Worm (Caenorhabditis elegans) whole organism, L1 larva: ENCODE results near the gene C55A6.6.

Experiments
- ama-1 ChIP-seq: fragments of 150-350 bp; optimal IDR thresholded peaks from 2 replicates; lab custom pipeline; 2014
- blmp-1 ChIP-seq: fragments of 150-350 bp; optimal IDR thresholded peaks from 2 replicates; lab custom pipeline; 2014; ENCODE audit warnings: missing biosample characterization, missing genetic modification characterization
- ceh-82 ChIP-seq, 3 experiments: fragments of 150-350 bp in 1 of 3; sonication (generic microtip) in 2 of 3; optimal IDR thresholded peaks; 2 replicates each; lab custom pipeline; 2014 to 2017; ENCODE audit warnings: missing biosample characterization in 3 of 3, missing genetic modification characterization in 3 of 3
- ceh-88 ChIP-seq: fragments of 200-800 bp; sonication (Bioruptor generic); IDR thresholded peaks from 2 replicates; pipeline ENCODE4 v1.3.6; 2022; ENCODE audit warnings: missing genetic modification characterization, missing compliant biosample characterization
- ceh-90 ChIP-seq: sonication (generic microtip); optimal IDR thresholded peaks from 2 replicates; lab custom pipeline; 2016; ENCODE audit warnings: missing genetic modification characterization, missing compliant biosample characterization
- ces-1 ChIP-seq: fragments of 150-350 bp; optimal IDR thresholded peaks from 2 replicates; lab custom pipeline; 2014; ENCODE audit warnings: missing biosample characterization, missing genetic modification reagents, missing genetic modification characterization
- dpl-1 ChIP-seq, 3 experiments: fragments of 150-350 bp in 2 of 3; sonication (generic microtip) in 1 of 3; optimal IDR thresholded peaks; 2 replicates each; lab custom pipeline; 2014 to 2017; ENCODE audit warnings: missing biosample characterization in 3 of 3, missing genetic modification characterization in 3 of 3, missing genetic modification reagents in 3 of 3
- dsc-1 ChIP-seq: sonication (generic microtip); optimal IDR thresholded peaks from 2 replicates; lab custom pipeline; 2016; ENCODE audit warnings: mild to moderate bottlenecking, missing genetic modification characterization, missing compliant biosample characterization
- efl-1 ChIP-seq, 4 experiments: fragments of 150-350 bp; optimal IDR thresholded peaks in 3 of 4; peaks in 1 of 4; 1 replicate in 1 of 4; 2 replicates in 3 of 4; lab custom pipeline; 2014; ENCODE audit warnings: missing biosample characterization in 2 of 4, missing genetic modification characterization in 2 of 4, missing genetic modification reagents in 2 of 4
- egl-13 ChIP-seq: sonication (generic microtip); optimal IDR thresholded peaks from 2 replicates; lab custom pipeline; 2016; ENCODE audit warnings: missing genotype, missing genetic modification reagents, missing genetic modification characterization, missing compliant biosample characterization
- elt-2 ChIP-seq: sonication (generic microtip); optimal IDR thresholded peaks from 2 replicates; lab custom pipeline; 2016; ENCODE audit warnings: missing genetic modification characterization, mild to moderate bottlenecking, inconsistent platforms, missing compliant biosample characterization, missing genetic modification reagents
- elt-3 ChIP-seq, 6 experiments: fragments of 150-350 bp in 1 of 6; sonication (generic microtip); optimal IDR thresholded peaks; 2 replicates each; lab custom pipeline; 2017 to 2018; ENCODE audit warnings: missing biosample characterization in 6 of 6, missing genetic modification characterization in 6 of 6, inconsistent platforms in 1 of 6
- ets-5 ChIP-seq: fragments of 200-800 bp; sonication (Bioruptor generic); IDR thresholded peaks from 2 replicates; pipeline ENCODE4 v1.3.6; 2022; ENCODE audit warnings: missing genetic modification characterization, missing compliant biosample characterization
- fkh-10 ChIP-seq: sonication (generic microtip); optimal IDR thresholded peaks from 2 replicates; lab custom pipeline; 2017; ENCODE audit warnings: missing biosample characterization, missing genetic modification reagents, missing genetic modification characterization
- fkh-4 ChIP-seq: sonication (generic microtip); optimal IDR thresholded peaks from 2 replicates; lab custom pipeline; 2016; ENCODE audit warnings: missing compliant biosample characterization, missing genetic modification characterization, borderline replicate concordance
- fkh-8 ChIP-seq: sonication (generic microtip); optimal IDR thresholded peaks from 2 replicates; lab custom pipeline; 2016; ENCODE audit warnings: mild to moderate bottlenecking, missing genetic modification characterization, missing compliant biosample characterization
- fos-1 ChIP-seq: fragments of 150-350 bp; optimal IDR thresholded peaks from 2 replicates; lab custom pipeline; 2014; ENCODE audit warnings: missing biosample characterization, missing genetic modification characterization
- grh-1 ChIP-seq: fragments of 200-800 bp; sonication (Bioruptor generic); IDR thresholded peaks from 2 replicates; pipeline ENCODE4 v1.3.6; 2022; ENCODE audit warnings: missing genetic modification reagents, missing genetic modification characterization, missing compliant biosample characterization
- hlh-17 ChIP-seq: fragments of 200-800 bp; sonication (Bioruptor generic); optimal IDR thresholded peaks from 2 replicates; lab custom pipeline; 2018; ENCODE audit warnings: missing genetic modification characterization, mild to moderate bottlenecking, missing compliant biosample characterization, moderate library complexity, borderline replicate concordance
- hlh-4 ChIP-seq: sonication (generic microtip); optimal IDR thresholded peaks from 2 replicates; lab custom pipeline; 2016; ENCODE audit warnings: mild to moderate bottlenecking, missing genetic modification characterization, missing compliant biosample characterization
- isw-1 ChIP-seq: fragments of 200-800 bp; sonication (Bioruptor generic); IDR thresholded peaks from 2 replicates; pipeline ENCODE4 v1.3.6; 2022; ENCODE audit warnings: missing genetic modification characterization, missing compliant biosample characterization
- jun-1 ChIP-seq: fragments of 150-350 bp; optimal IDR thresholded peaks from 2 replicates; lab custom pipeline; 2014; ENCODE audit warnings: missing biosample characterization, missing genetic modification reagents, missing genetic modification characterization
- lin-13 ChIP-seq: fragments of 150-350 bp; optimal IDR thresholded peaks from 2 replicates; lab custom pipeline; 2014; ENCODE audit warnings: missing biosample characterization, missing genetic modification reagents, missing genetic modification characterization
- lir-3 ChIP-seq: sonication (generic microtip); optimal IDR thresholded peaks from 2 replicates; lab custom pipeline; 2016; ENCODE audit warnings: mild to moderate bottlenecking, missing genetic modification characterization, moderate library complexity, missing compliant biosample characterization; ENCODE audit not compliant: poor library complexity
- lsy-2 ChIP-seq, 2 experiments: fragments of 150-350 bp; optimal IDR thresholded peaks; 2 replicates each; lab custom pipeline; 2014; ENCODE audit warnings: missing biosample characterization in 2 of 2, missing genetic modification characterization in 2 of 2
- mab-9 ChIP-seq: fragments of 200-800 bp; sonication (Bioruptor generic); IDR thresholded peaks from 2 replicates; pipeline ENCODE4 v1.3.6; 2022; ENCODE audit warnings: missing genetic modification reagents, missing genetic modification characterization, missing compliant biosample characterization
- mdl-1 ChIP-seq, 2 experiments: fragments of 150-350 bp; optimal IDR thresholded peaks; 2 replicates each; lab custom pipeline; 2014 to 2017; ENCODE audit warnings: missing biosample characterization in 2 of 2, missing genetic modification characterization in 2 of 2, inconsistent platforms in 1 of 2
- mef-2 ChIP-seq: fragments of 150-350 bp; optimal IDR thresholded peaks from 2 replicates; lab custom pipeline; 2014; ENCODE audit warnings: missing biosample characterization, missing genetic modification characterization
- mep-1 ChIP-seq: fragments of 150-350 bp; optimal IDR thresholded peaks from 2 replicates; lab custom pipeline; 2014; ENCODE audit warnings: missing biosample characterization, missing genetic modification characterization
- nhr-19 ChIP-seq: fragments of 200-800 bp; sonication (Bioruptor generic); conservative IDR thresholded peaks from 2 replicates; pipeline ENCODE4 v1.3.6; 2022; ENCODE audit warnings: missing genetic modification characterization, missing compliant biosample characterization
- nhr-20 ChIP-seq: sonication (generic microtip); optimal IDR thresholded peaks from 2 replicates; lab custom pipeline; 2016; ENCODE audit warnings: mild to moderate bottlenecking, missing genetic modification characterization, missing compliant biosample characterization
- nhr-237 ChIP-seq: fragments of 150-350 bp; optimal IDR thresholded peaks from 2 replicates; lab custom pipeline; 2014; ENCODE audit warnings: missing biosample characterization, missing genetic modification characterization
- nhr-71 ChIP-seq: sonication (generic microtip); optimal IDR thresholded peaks from 2 replicates; lab custom pipeline; 2016; ENCODE audit warnings: mild to moderate bottlenecking, missing genetic modification characterization, moderate library complexity, missing compliant biosample characterization
- nhr-77 ChIP-seq: fragments of 150-350 bp; optimal IDR thresholded peaks from 2 replicates; lab custom pipeline; 2014; ENCODE audit warnings: missing biosample characterization, missing genetic modification characterization
- nhr-85 ChIP-seq: sonication (generic microtip); peaks from one replicate; lab custom pipeline; 2016; ENCODE audit warnings: missing genetic modification characterization, inconsistent platforms, missing compliant biosample characterization
- pqm-1 ChIP-seq: sonication (generic microtip); optimal IDR thresholded peaks from 3 replicates; lab custom pipeline; 2017; ENCODE audit warnings: missing biosample characterization, missing genetic modification characterization
- snu-23 ChIP-seq: sonication (generic microtip); optimal IDR thresholded peaks from 2 replicates; lab custom pipeline; 2016; ENCODE audit warnings: missing genetic modification characterization, missing compliant biosample characterization
- sptf-1 ChIP-seq: fragments of 150-350 bp; optimal IDR thresholded peaks from 2 replicates; lab custom pipeline; 2014; ENCODE audit warnings: missing biosample characterization, missing genetic modification characterization
- sup-37 ChIP-seq: fragments of 200-800 bp; sonication (Bioruptor generic); optimal IDR thresholded peaks from 2 replicates; lab custom pipeline; 2018; ENCODE audit warnings: mild to moderate bottlenecking, missing genetic modification characterization, missing compliant biosample characterization
- swsn-7 ChIP-seq: sonication (generic microtip); optimal IDR thresholded peaks from 2 replicates; lab custom pipeline; 2016; ENCODE audit warnings: missing genetic modification characterization, missing compliant biosample characterization
- tlp-1 ChIP-seq: fragments of 150-350 bp; optimal IDR thresholded peaks from 2 replicates; lab custom pipeline; 2014; ENCODE audit warnings: missing biosample characterization, missing genetic modification characterization
- unc-130 ChIP-seq: fragments of 150-350 bp; optimal IDR thresholded peaks from 2 replicates; lab custom pipeline; 2017; ENCODE audit warnings: missing biosample characterization, missing genetic modification characterization, inconsistent platforms
- unc-30 ChIP-seq: sonication (generic microtip); optimal IDR thresholded peaks from 2 replicates; lab custom pipeline; 2017; ENCODE audit warnings: missing biosample characterization, missing genetic modification characterization
- unc-62 ChIP-seq: fragments of 150-350 bp; optimal IDR thresholded peaks from 2 replicates; lab custom pipeline; 2014; ENCODE audit warnings: missing biosample characterization, missing genetic modification reagents, missing genetic modification characterization
- unc-86 ChIP-seq: sonication (generic microtip); optimal IDR thresholded peaks from 2 replicates; lab custom pipeline; 2016; ENCODE audit warnings: missing genetic modification characterization, missing compliant biosample characterization
- xbp-1 ChIP-seq: sonication (generic microtip); optimal IDR thresholded peaks from 2 replicates; lab custom pipeline; 2016; ENCODE audit warnings: missing genetic modification characterization, missing compliant biosample characterization
- ztf-11 ChIP-seq, 2 experiments: sonication (generic microtip); optimal IDR thresholded peaks; 2 replicates each; lab custom pipeline; 2016 to 2017; ENCODE audit warnings: missing genetic modification characterization in 2 of 2, missing biosample characterization in 1 of 2, missing compliant biosample characterization in 1 of 2
- ztf-4 ChIP-seq: fragments of 150-350 bp; optimal IDR thresholded peaks from 2 replicates; lab custom pipeline; 2014; ENCODE audit warnings: missing biosample characterization, missing genetic modification characterization

C55A6.6 gene

ce11 chrV:11532964-11533363 is 18.4 kb upstream of the C55A6.6 start (continued):
- TF ChIP-seq dpl-1 (GFP tag; optimal IDR thresholded peaks at IDR 0.05; lab: Kevin White, UChicago) (peak in 1 of 3 experiments; percentile 8), pqm-1 (tag; lab: Kevin White, UChicago) (no peak), isw-1 (GFP tag; lab: Robert Waterston, UW) (no peak), ceh-90 (no peak), sptf-1 (no peak), lin-13 (peak; percentile 13), unc-86 (no peak)

DNA sequence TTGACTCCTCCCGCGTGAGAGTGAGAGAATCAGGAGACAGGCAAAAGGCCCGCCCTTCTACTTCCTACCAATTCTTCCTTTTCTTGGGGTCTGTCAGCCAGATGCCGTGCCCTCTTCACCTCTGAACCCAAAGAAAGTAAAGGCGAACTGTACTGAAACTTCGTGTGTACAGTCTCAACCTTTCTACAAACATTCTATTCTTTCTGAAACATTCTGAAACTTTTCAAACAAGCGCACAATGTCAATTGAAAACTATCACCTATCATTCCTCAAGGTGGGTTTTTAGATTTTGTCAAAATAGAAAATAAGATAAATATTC is 18.0 kb upstream of the C55A6.6 start:
- no peak for TF ChIP-seq swsn-7
- TF ChIP-seq blmp-1, result no peak
- TF ChIP-seq snu-23, result no peak
- TF ChIP-seq nhr-237, result no peak
- TF ChIP-seq hlh-4, result no peak
- no peak for TF ChIP-seq xbp-1 (tag; lab: Kevin White, UChicago)
- TF ChIP-seq unc-130 (tag; lab: Kevin White, UChicago), result no peak
- no peak for TF ChIP-seq sup-37

DNA sequence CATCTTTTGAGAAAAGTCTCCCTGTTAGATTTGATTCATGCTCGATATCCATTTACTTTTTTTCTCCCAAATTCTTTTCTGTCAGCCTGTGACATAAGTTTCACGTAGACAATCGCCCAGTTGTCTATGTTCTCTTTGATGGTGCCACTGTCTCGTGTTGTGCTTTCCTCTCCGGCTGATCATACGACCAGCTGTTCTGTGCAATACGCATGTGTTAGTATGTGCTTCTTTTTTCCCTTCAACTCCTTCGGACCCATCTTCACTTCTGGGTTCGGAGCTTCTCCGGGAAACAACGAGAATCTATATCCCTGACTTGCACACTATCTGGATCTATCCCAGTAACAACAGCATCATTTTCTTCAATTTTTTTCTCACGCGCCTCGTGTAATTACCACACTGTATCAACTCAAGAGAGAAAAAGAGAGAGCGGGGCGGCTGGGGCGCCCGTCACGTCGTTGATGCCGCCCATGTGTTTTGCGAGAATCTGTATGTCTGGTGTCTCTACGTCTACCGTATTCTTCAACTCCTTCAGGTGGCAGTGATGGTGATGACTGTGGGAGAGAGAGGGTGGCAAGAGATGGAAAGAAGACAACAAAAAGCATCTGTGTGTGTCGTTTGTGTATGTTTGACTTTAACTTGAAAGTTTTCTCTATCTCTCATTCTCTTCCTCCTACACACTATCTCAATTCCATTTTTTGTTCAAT is 17.4 kb upstream of the C55A6.6 start:
- TF ChIP-seq unc-30 (no peak), blmp-1 (peak; percentile 92), ztf-11 (tag; optimal IDR thresholded peaks at IDR 0.05; lab: Kevin White, UChicago) (peak in 1 of 2 experiments; percentile 13), nhr-71 (tag; lab: Kevin White, UChicago) (peak; percentile 97), dpl-1 (GFP tag; optimal IDR thresholded peaks at IDR 0.05; lab: Kevin White, UChicago) (peak; percentile 19 to 55 (median 25)), tlp-1 (tag; lab: Kevin White, UChicago) (no peak), sup-37 (peak; percentile 51), elt-2 (tag; lab: Kevin White, UChicago) (peak; percentile 74), ceh-82 (tag; optimal IDR thresholded peaks at IDR 0.05; lab: Kevin White, UChicago) (peak in 1 of 3 experiments; percentile 50), jun-1 (tag; lab: Kevin White, UChicago) (peak; percentile 58), nhr-85 (tag; lab: Kevin White, UChicago) (peak; percentile 99), unc-130 (tag; lab: Kevin White, UChicago) (peak; percentile 89), lir-3 (tag; lab: Kevin White, UChicago) (peak; percentile 29), mef-2 (tag; lab: Kevin White, UChicago) (peak; percentile 24), mdl-1 (tag; optimal IDR thresholded peaks at IDR 0.05; lab: Kevin White, UChicago) (peak; percentile 53 to 96), ceh-88 (GFP tag; lab: Robert Waterston, UW) (0 out of 2 replicates have a peak, but pooled peaks have one; percentile 23), xbp-1 (tag; lab: Kevin White, UChicago) (peak; percentile 66), fkh-10 (GFP tag; lab: Kevin White, UChicago) (no peak), mab-9 (GFP tag; lab: Robert Waterston, UW) (no peak), hlh-17 (GFP tag; lab: Kevin White, UChicago) (no peak), unc-62 (GFP tag; lab: Kevin White, UChicago) (no peak), ama-1 (lab: Kevin White, UChicago) (no peak), elt-3 (tag; optimal IDR thresholded peaks at IDR 0.05; lab: Kevin White, UChicago) (peak in 5 of 6 experiments; percentile 23 to 82 (median 69)), nhr-20 (peak; percentile 97), fkh-4 (tag; lab: Kevin White, UChicago) (peak; percentile 72), ztf-4 (tag; lab: Kevin White, UChicago) (peak; percentile 2), pqm-1 (tag; lab: Kevin White, UChicago) (peak; percentile 30), isw-1 (GFP tag; lab: Robert Waterston, UW) (no peak; the same call in 1 of the 2 replicates), nhr-77 (tag; lab: Kevin White, UChicago) (peak; percentile 79), nhr-19 (GFP tag; lab: Robert Waterston, UW) (peak; percentile 84), ces-1 (GFP tag; lab: Kevin White, UChicago) (no peak), ets-5 (GFP tag; lab: Robert Waterston, UW) (no peak), snu-23 (peak; percentile 94), grh-1 (GFP tag; lab: Robert Waterston, UW) (peak; percentile 77), fos-1 (tag; lab: Kevin White, UChicago) (peak; percentile 82), dsc-1 (peak; percentile 97), efl-1 (optimal IDR thresholded peaks at IDR 0.05; lab: Kevin White, UChicago) (peak; percentile 56 to 57), efl-1 (GFP tag; optimal IDR thresholded peaks at IDR 0.05 in 1 of 2; lab: Kevin White, UChicago) (peak; percentile 26 to 95), lsy-2 (tag; optimal IDR thresholded peaks at IDR 0.05; lab: Kevin White, UChicago) (peak; percentile 67 to 92), fkh-8 (no peak), mep-1 (tag; lab: Kevin White, UChicago) (peak; percentile 74), egl-13 (tag; lab: Kevin White, UChicago) (no peak)
